Fruit fly (Drosophila melanogaster): ENCODE results near the gene Sgs8.

Gene Sgs8

DNA sequence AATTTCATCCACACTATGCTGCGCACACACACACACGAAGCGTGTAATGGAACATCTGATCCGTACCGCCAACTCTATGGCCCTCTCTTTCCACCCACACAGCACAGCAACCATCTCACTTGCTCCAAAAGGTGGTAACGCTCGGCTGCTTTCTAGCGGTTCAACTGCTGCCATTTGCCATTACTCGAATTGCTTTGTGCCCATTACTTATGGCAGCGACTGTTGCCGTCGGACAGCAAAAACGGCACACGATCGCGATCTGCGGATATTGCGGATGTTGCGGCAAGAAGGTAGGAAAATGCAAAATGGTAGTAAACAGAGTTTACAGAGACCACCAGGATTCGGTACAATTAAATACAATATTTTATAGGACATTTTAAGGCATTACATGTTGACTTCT, 45.6 kb upstream of the Sgs8 start (continued):
- TF ChIP-seq CG9932 (GFP tag; IDR thresholded peaks at IDR 0.05) (no peak), cg (GFP tag; optimal IDR thresholded peaks at IDR 0.05) (peak; percentile 66), ato (GFP tag; IDR thresholded peaks at IDR 0.05; ENCODE audit: partially characterized antibody) (no peak), CG10543 (GFP tag; optimal IDR thresholded peaks at IDR 0.05) (no peak), lola (GFP tag; optimal IDR thresholded peaks at IDR 0.05) (no peak), E2f2 (GFP tag; IDR thresholded peaks at IDR 0.05) (no peak), CG11456 (GFP tag; IDR thresholded peaks at IDR 0.05) (no peak)

DNA sequence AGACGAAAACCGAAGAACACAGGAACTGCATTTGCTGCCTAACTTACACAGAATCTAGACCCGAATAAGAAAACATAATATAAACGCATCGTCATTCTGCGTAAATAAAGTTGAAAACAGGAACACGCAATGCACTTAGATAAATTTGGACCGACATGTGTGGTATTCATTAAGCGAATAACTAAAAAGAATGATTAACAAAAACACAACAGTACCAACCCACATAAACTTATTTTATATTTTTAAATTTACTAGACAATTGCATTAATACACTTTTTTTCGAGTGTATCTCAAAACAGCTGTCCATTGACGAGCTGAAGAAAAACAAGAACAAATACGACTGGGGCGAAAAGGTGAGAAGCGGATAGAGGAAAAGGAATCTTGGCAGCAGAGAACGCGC, 45.1 kb upstream of the Sgs8 start:
- TF ChIP-seq pb (GFP tag; optimal IDR thresholded peaks at IDR 0.05): no peak
- peak; percentile 75 for TF ChIP-seq org-1 (GFP tag; optimal IDR thresholded peaks at IDR 0.05)
- TF ChIP-seq repo (GFP tag; optimal IDR thresholded peaks at IDR 0.05): peak; percentile 65
- peak; percentile 36 for TF ChIP-seq CG3163 (GFP tag; optimal IDR thresholded peaks at IDR 0.05)
- peak; percentile 40 for TF ChIP-seq Sry-β (GFP tag; optimal IDR thresholded peaks at IDR 0.05)
- TF ChIP-seq CG15601 (tag; optimal IDR thresholded peaks at IDR 0.05): peak; percentile 91
- peak; percentile 68 for TF ChIP-seq ATbp (GFP tag; optimal IDR thresholded peaks at IDR 0.05)
- TF ChIP-seq CG17361 (GFP tag; IDR thresholded peaks at IDR 0.05): peak; percentile 91
- TF ChIP-seq CG4360 (GFP tag; IDR thresholded peaks at IDR 0.05): peak; percentile 56; the same call in 1 of the 2 replicates
- TF ChIP-seq so (GFP tag; IDR thresholded peaks at IDR 0.05): 0 out of 3 replicates have a peak, but pooled peaks have one; percentile 23
- no peak for TF ChIP-seq Dp (GFP tag; optimal IDR thresholded peaks at IDR 0.05)
- TF ChIP-seq dan (GFP tag; IDR thresholded peaks at IDR 0.05): no peak; the same call in 1 of the 2 replicates
- peak; percentile 51 for TF ChIP-seq tup (GFP tag; optimal IDR thresholded peaks at IDR 0.05)
- TF ChIP-seq seq (GFP tag; IDR thresholded peaks at IDR 0.05): peak; percentile 51; the same call in 1 of the 2 replicates
- TF ChIP-seq az2 (GFP tag; optimal IDR thresholded peaks at IDR 0.05): peak; percentile 90
- TF ChIP-seq CG16813 (GFP tag; IDR thresholded peaks at IDR 0.05; ENCODE audit: partially characterized antibody): no peak
- peak; percentile 10 for TF ChIP-seq CG7928 (GFP tag; optimal IDR thresholded peaks at IDR 0.05)
- TF ChIP-seq CG6765 (GFP tag; optimal IDR thresholded peaks at IDR 0.05): no peak
- peak; percentile 64 for TF ChIP-seq CG10565 (GFP tag; optimal IDR thresholded peaks at IDR 0.05)
- no peak for TF ChIP-seq NK7.1 (GFP tag; optimal IDR thresholded peaks at IDR 0.05)
- peak; percentile 47; the same call in 1 of the 2 replicates for TF ChIP-seq CG9215 (GFP tag; IDR thresholded peaks at IDR 0.05)
- peak; percentile 29; the same call in 1 of the 2 replicates for TF ChIP-seq H2.0 (GFP tag; IDR thresholded peaks at IDR 0.05)
- TF ChIP-seq gcm2 (GFP tag; optimal IDR thresholded peaks at IDR 0.05): no peak
- TF ChIP-seq Poxn (GFP tag; IDR thresholded peaks at IDR 0.05): no peak
- peak; percentile 69 for TF ChIP-seq Drgx (GFP tag; IDR thresholded peaks at IDR 0.05)
- peak; percentile 88 for TF ChIP-seq CG8765 (GFP tag; IDR thresholded peaks at IDR 0.05)
- TF ChIP-seq pzg (GFP tag; optimal IDR thresholded peaks at IDR 0.05): no peak
- 0 out of 2 replicates have a peak, but pooled peaks have one; percentile 22 for TF ChIP-seq CG11085 (GFP tag; IDR thresholded peaks at IDR 0.05)
- TF ChIP-seq Aef1 (GFP tag; IDR thresholded peaks at IDR 0.05): peak; percentile 36; the same call in 1 of the 3 replicates
- TF ChIP-seq Trl (optimal IDR thresholded peaks at IDR 0.05): no peak
- TF ChIP-seq Trl (GFP tag; optimal IDR thresholded peaks at IDR 0.05): peak; percentile 73
- TF ChIP-seq CG17385 (GFP tag; optimal IDR thresholded peaks at IDR 0.05): peak; percentile 76
- TF ChIP-seq odd (GFP tag; optimal IDR thresholded peaks at IDR 0.05): peak; percentile 65
- TF ChIP-seq CG6791 (GFP tag; IDR thresholded peaks at IDR 0.05; ENCODE audit: partially characterized antibody): no peak
- peak in 1 of 2 experiments; percentile 60 for TF ChIP-seq Hr78 (GFP tag; optimal IDR thresholded peaks at IDR 0.05)
- TF ChIP-seq Dbx (GFP tag; IDR thresholded peaks at IDR 0.05): 0 out of 3 replicates have a peak, but pooled peaks have one; percentile 11
- peak; percentile 70 for TF ChIP-seq Usf (GFP tag; optimal IDR thresholded peaks at IDR 0.05)
- TF ChIP-seq CG13894 (tag; optimal IDR thresholded peaks at IDR 0.05): no peak
- no peak for TF ChIP-seq lov (optimal IDR thresholded peaks at IDR 0.05)
- TF ChIP-seq lov (GFP tag; IDR thresholded peaks at IDR 0.05): peak; percentile 92
- peak; percentile 85 for TF ChIP-seq Xbp1 (GFP tag; optimal IDR thresholded peaks at IDR 0.05)
- TF ChIP-seq emc (GFP tag; optimal IDR thresholded peaks at IDR 0.05): no peak
- peak; percentile 45 for TF ChIP-seq CG11398 (GFP tag; optimal IDR thresholded peaks at IDR 0.05)
